Fruit fly (Drosophila melanogaster) whole organism, embryonic: ENCODE results near the gene CG13694.
A peak's percentile ranks its signal among the peaks of the same experiment; 100 is the strongest.

Experiments
- ATbp ChIP-seq: fragments of 200-800 bp; sonication (Bioruptor generic); optimal IDR thresholded peaks from 2 replicates; lab custom pipeline; 2017; ENCODE audit warnings: missing biosample characterization, mild to moderate bottlenecking, missing genetic modification characterization, missing genetic modification reagents
- Bgb ChIP-seq: fragments of 200-800 bp; sonication (Bioruptor generic); IDR thresholded peaks from 2 replicates; pipeline ENCODE4 v1.3.6; 2022; ENCODE audit warnings: missing biosample characterization, missing genetic modification characterization; ENCODE audit not compliant: partially characterized antibody
- CG10147 ChIP-seq: fragments of 200-800 bp; sonication (Bioruptor generic); optimal IDR thresholded peaks from 2 replicates; lab custom pipeline; 2019; ENCODE audit warnings: missing biosample characterization, mild to moderate bottlenecking, missing genetic modification characterization, moderate library complexity
- CG12219 ChIP-seq: fragments of 200-800 bp; sonication (Bioruptor generic); optimal IDR thresholded peaks from 3 replicates; lab custom pipeline; 2018; ENCODE audit warnings: missing biosample characterization, mild to moderate bottlenecking, missing genetic modification characterization
- CG12236 ChIP-seq: fragments of 200-800 bp; sonication (Bioruptor generic); optimal IDR thresholded peaks from 2 replicates; lab custom pipeline; 2016; ENCODE audit warnings: missing biosample characterization, missing genetic modification characterization
- CG12391 ChIP-seq: fragments of 200-800 bp; sonication (Bioruptor generic); optimal IDR thresholded peaks from 3 replicates; lab custom pipeline; 2018; ENCODE audit warnings: missing biosample characterization, mild to moderate bottlenecking, missing genetic modification characterization, moderate library complexity
- CG13287 ChIP-seq: fragments of 200-800 bp; sonication (Bioruptor generic); IDR thresholded peaks from 2 replicates; pipeline ENCODE4 v1.3.6; 2022; ENCODE audit warnings: missing biosample characterization, missing genetic modification characterization; ENCODE audit not compliant: partially characterized antibody
- CG13424 ChIP-seq: fragments of 200-800 bp; sonication (Bioruptor generic); optimal IDR thresholded peaks from 2 replicates; lab custom pipeline; 2019; ENCODE audit warnings: missing biosample characterization, mild to moderate bottlenecking, missing genetic modification characterization, moderate library complexity
- CG14667 ChIP-seq: fragments of 200-800 bp; sonication (Bioruptor generic); IDR thresholded peaks from 2 replicates; pipeline ENCODE4 v1.3.6; 2022; ENCODE audit warnings: missing biosample characterization, missing genetic modification characterization
- CG1603 ChIP-seq: fragments of 200-800 bp; sonication (Bioruptor generic); optimal IDR thresholded peaks from 2 replicates; lab custom pipeline; 2019; ENCODE audit warnings: missing biosample characterization, mild to moderate bottlenecking, missing genetic modification characterization, moderate library complexity
- CG3065 ChIP-seq: fragments of 200-800 bp; sonication (Bioruptor generic); optimal IDR thresholded peaks from 2 replicates; lab custom pipeline; 2016; ENCODE audit warnings: missing biosample characterization, missing genetic modification characterization
- CG31441 ChIP-seq: fragments of 200-800 bp; sonication (Bioruptor generic); IDR thresholded peaks from 2 replicates; pipeline ENCODE4 v1.3.6; 2022; ENCODE audit warnings: missing biosample characterization, missing genetic modification characterization
- CG3838 ChIP-seq: fragments of 200-800 bp; sonication (Bioruptor generic); optimal IDR thresholded peaks from 3 replicates; lab custom pipeline; 2016; ENCODE audit warnings: missing biosample characterization, missing genetic modification characterization
- CG4730 ChIP-seq: fragments of 200-800 bp; sonication (Bioruptor generic); IDR thresholded peaks from 2 replicates; pipeline ENCODE4 v1.3.6; 2022; ENCODE audit warnings: missing biosample characterization, missing genetic modification characterization
- CG5245 ChIP-seq: fragments of 200-800 bp; sonication (Bioruptor generic); optimal IDR thresholded peaks from 3 replicates; lab custom pipeline; 2016; ENCODE audit warnings: missing biosample characterization, missing genetic modification characterization
- CG5953 ChIP-seq: fragments of 200-800 bp; sonication (Bioruptor generic); IDR thresholded peaks from 2 replicates; pipeline ENCODE4 v1.3.6; 2022; ENCODE audit warnings: missing biosample characterization, missing genetic modification characterization
- CG6765 ChIP-seq: fragments of 200-800 bp; sonication (Bioruptor generic); optimal IDR thresholded peaks from 3 replicates; lab custom pipeline; 2017; ENCODE audit warnings: missing biosample characterization, mild to moderate bottlenecking, missing genetic modification characterization
- CG6791 ChIP-seq: fragments of 200-800 bp; sonication (Bioruptor generic); IDR thresholded peaks from 3 replicates; pipeline ENCODE4 v1.3.6; 2022; ENCODE audit warnings: missing biosample characterization, missing genetic modification characterization; ENCODE audit not compliant: partially characterized antibody
- CG8089 ChIP-seq: fragments of 200-800 bp; sonication (Bioruptor generic); optimal IDR thresholded peaks from 3 replicates; lab custom pipeline; 2016; ENCODE audit warnings: missing biosample characterization, missing genetic modification characterization
- Camta ChIP-seq: fragments of 200-800 bp; sonication (Bioruptor generic); optimal IDR thresholded peaks from 2 replicates; lab custom pipeline; 2016; ENCODE audit warnings: missing biosample characterization, missing genetic modification characterization
- CrebB ChIP-seq: fragments of 200-800 bp; sonication (Bioruptor generic); optimal IDR thresholded peaks from 3 replicates; lab custom pipeline; 2018; ENCODE audit warnings: missing biosample characterization, mild to moderate bottlenecking, missing genetic modification characterization
- Dll ChIP-seq: fragments of 200-800 bp; sonication (Bioruptor generic); IDR thresholded peaks from 4 replicates; pipeline ENCODE4 v1.3.6; 2022; ENCODE audit warnings: missing biosample characterization, missing genetic modification characterization; ENCODE audit not compliant: partially characterized antibody
- E2f2 ChIP-seq: fragments of 200-800 bp; sonication (Bioruptor generic); IDR thresholded peaks from 2 replicates; pipeline ENCODE4 v1.3.6; 2022; ENCODE audit warnings: missing biosample characterization, missing genetic modification characterization
- Jarid2 ChIP-seq: fragments of 200-800 bp; sonication (Bioruptor generic); optimal IDR thresholded peaks from 3 replicates; lab custom pipeline; 2017; ENCODE audit warnings: mild to moderate bottlenecking, missing biosample characterization, missing genetic modification reagents, missing genetic modification characterization
- MBD-R2 ChIP-seq: fragments of 200-800 bp; sonication (Bioruptor generic); IDR thresholded peaks from 2 replicates; pipeline ENCODE4 v1.3.6; 2022; ENCODE audit warnings: missing biosample characterization, missing genetic modification characterization
- MESR4 ChIP-seq: fragments of 200-800 bp; sonication (Bioruptor generic); optimal IDR thresholded peaks from 2 replicates; lab custom pipeline; 2018; ENCODE audit warnings: missing biosample characterization, mild to moderate bottlenecking, missing genetic modification characterization, moderate library complexity
- Mad ChIP-seq: fragments of 200-800 bp; sonication (Bioruptor generic); optimal IDR thresholded peaks from 2 replicates; lab custom pipeline; 2016; ENCODE audit warnings: missing biosample characterization, missing genetic modification characterization
- NC2α ChIP-seq: fragments of 200-800 bp; sonication (Bioruptor generic); optimal IDR thresholded peaks from 2 replicates; lab custom pipeline; 2016; ENCODE audit warnings: missing biosample characterization, missing genetic modification characterization
- Spps ChIP-seq: fragments of 200-800 bp; sonication (Bioruptor generic); optimal IDR thresholded peaks from 2 replicates; lab custom pipeline; 2018; ENCODE audit warnings: missing biosample characterization, mild to moderate bottlenecking, missing genetic modification characterization
- ap ChIP-seq: fragments of 200-800 bp; sonication (Bioruptor generic); IDR thresholded peaks from 2 replicates; pipeline ENCODE4 v1.3.6; 2022; ENCODE audit warnings: missing biosample characterization, missing genetic modification characterization
- caup ChIP-seq: fragments of 200-800 bp; sonication (Bioruptor generic); optimal IDR thresholded peaks from 3 replicates; lab custom pipeline; 2017; ENCODE audit warnings: missing biosample characterization, mild to moderate bottlenecking, missing genetic modification characterization, moderate library complexity; ENCODE audit not compliant: severe bottlenecking
- chif ChIP-seq, 2 experiments: fragments of 200-800 bp; sonication (Bioruptor generic); optimal IDR thresholded peaks; 3 replicates each; lab custom pipeline; 2016; ENCODE audit warnings: missing biosample characterization in 2 of 2, missing genetic modification characterization in 2 of 2
- dysf ChIP-seq: fragments of 200-800 bp; sonication (Bioruptor generic); IDR thresholded peaks from 3 replicates; pipeline ENCODE4 v1.3.6; 2022; ENCODE audit warnings: missing biosample characterization, missing genetic modification characterization
- ems ChIP-seq: fragments of 200-800 bp; sonication (Bioruptor generic); optimal IDR thresholded peaks from 3 replicates; lab custom pipeline; 2016; ENCODE audit warnings: missing biosample characterization, missing genetic modification characterization
- en ChIP-seq: fragments of 200-800 bp; sonication (Bioruptor generic); optimal IDR thresholded peaks from 2 replicates; lab custom pipeline; 2016; ENCODE audit warnings: missing biosample characterization, missing genetic modification characterization
- fd96Cb ChIP-seq: fragments of 200-800 bp; sonication (Bioruptor generic); optimal IDR thresholded peaks from 2 replicates; lab custom pipeline; 2018; ENCODE audit warnings: missing biosample characterization, mild to moderate bottlenecking, missing genetic modification characterization, moderate library complexity
- gcm ChIP-seq: fragments of 200-800 bp; sonication (Bioruptor generic); optimal IDR thresholded peaks from 2 replicates; lab custom pipeline; 2019; ENCODE audit warnings: missing biosample characterization, mild to moderate bottlenecking, missing genetic modification characterization, moderate library complexity
- grn ChIP-seq: fragments of 200-800 bp; sonication (Bioruptor generic); optimal IDR thresholded peaks from 3 replicates; lab custom pipeline; 2017; ENCODE audit warnings: missing biosample characterization, missing genetic modification characterization
- kah ChIP-seq: fragments of 200-800 bp; sonication (Bioruptor generic); optimal IDR thresholded peaks from 2 replicates; lab custom pipeline; 2018; ENCODE audit warnings: missing biosample characterization, mild to moderate bottlenecking, missing genetic modification characterization
- klu ChIP-seq: fragments of 200-800 bp; sonication (Bioruptor generic); IDR thresholded peaks from 2 replicates; pipeline ENCODE4 v1.3.6; 2022; ENCODE audit warnings: missing biosample characterization, missing genetic modification characterization
- nerfin-2 ChIP-seq: fragments of 200-800 bp; sonication (Bioruptor generic); IDR thresholded peaks from 2 replicates; pipeline ENCODE4 v1.3.6; 2022; ENCODE audit warnings: missing biosample characterization, missing genetic modification characterization; ENCODE audit not compliant: partially characterized antibody
- org-1 ChIP-seq: fragments of 200-800 bp; sonication (Bioruptor generic); optimal IDR thresholded peaks from 2 replicates; lab custom pipeline; 2017; ENCODE audit warnings: missing biosample characterization, missing genetic modification characterization
- peb ChIP-seq: fragments of 200-800 bp; sonication (Bioruptor generic); IDR thresholded peaks from 2 replicates; pipeline ENCODE4 v1.3.6; 2022; ENCODE audit warnings: missing biosample characterization, missing genetic modification characterization
- pho ChIP-seq: fragments of 200-800 bp; sonication (Bioruptor generic); optimal IDR thresholded peaks from 2 replicates; lab custom pipeline; 2016; ENCODE audit warnings: missing biosample characterization, missing genetic modification characterization
- pros ChIP-seq: fragments of 200-800 bp; sonication (Bioruptor generic); optimal IDR thresholded peaks from 3 replicates; lab custom pipeline; 2019; ENCODE audit warnings: missing biosample characterization, mild to moderate bottlenecking, missing genetic modification characterization, moderate library complexity
- salm ChIP-seq: fragments of 200-800 bp; sonication (Bioruptor generic); optimal IDR thresholded peaks from 2 replicates; lab custom pipeline; 2018; ENCODE audit warnings: missing biosample characterization, mild to moderate bottlenecking, missing genetic modification characterization
- stc ChIP-seq: fragments of 200-800 bp; sonication (Bioruptor generic); IDR thresholded peaks from 2 replicates; pipeline ENCODE4 v1.3.6; 2022; ENCODE audit warnings: missing biosample characterization, missing genetic modification characterization
- tgo ChIP-seq: fragments of 200-800 bp; sonication (Bioruptor generic); IDR thresholded peaks from 3 replicates; pipeline ENCODE4 v1.3.6; 2022; ENCODE audit warnings: missing biosample characterization, missing genetic modification characterization
- trem ChIP-seq: fragments of 200-800 bp; optimal IDR thresholded peaks from 3 replicates; lab custom pipeline; 2019; ENCODE audit warnings: missing biosample characterization, mild to moderate bottlenecking, missing genetic modification characterization, moderate library complexity
- vnd ChIP-seq: fragments of 200-800 bp; sonication (Bioruptor generic); IDR thresholded peaks from 3 replicates; pipeline ENCODE4 v1.3.6; 2022; ENCODE audit warnings: missing biosample characterization, missing genetic modification characterization; ENCODE audit not compliant: partially characterized antibody
- zf30C ChIP-seq: fragments of 200-800 bp; sonication (Bioruptor generic); optimal IDR thresholded peaks from 3 replicates; lab custom pipeline; 2018; ENCODE audit warnings: missing biosample characterization, mild to moderate bottlenecking, missing genetic modification characterization

Gene CG13694

DNA sequence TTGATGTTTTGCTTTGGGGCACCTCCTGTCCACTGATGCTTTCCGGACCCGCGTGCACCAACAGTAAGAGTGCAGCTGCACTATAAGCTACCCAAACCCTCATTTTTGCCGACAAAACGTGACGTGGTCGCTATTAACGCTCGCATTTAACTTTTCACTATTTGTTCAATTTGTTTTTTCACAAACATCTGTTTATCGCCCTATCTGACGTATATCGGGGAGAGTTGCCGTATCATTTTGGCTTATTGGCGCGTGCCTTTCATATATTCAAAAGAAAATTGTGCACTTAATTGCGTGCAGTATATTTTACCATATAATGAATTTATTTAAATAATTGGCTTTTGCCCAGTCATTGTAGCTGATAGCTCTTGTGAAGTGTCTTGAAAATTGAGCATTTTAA lies 9.7 kb downstream of the CG13694 start, which contains the start of the genes Nhe1 and Sam-S (continued):
- TF ChIP-seq fd96Cb = no peak
- TF ChIP-seq klu (GFP tag; lab: Robert Waterston, UW) = no peak
- TF ChIP-seq pros = no peak
- TF ChIP-seq grn (GFP tag; lab: Kevin White, UChicago) = no peak
- TF ChIP-seq peb (GFP tag; lab: Robert Waterston, UW) = no peak
- TF ChIP-seq CG12236 (GFP tag; lab: Kevin White, UChicago) = no peak
- TF ChIP-seq CG4730 = no peak
- TF ChIP-seq CG6765 = no peak
- TF ChIP-seq CG13287 (GFP tag; lab: Robert Waterston, UW) = peak; percentile 54
- TF ChIP-seq kah (GFP tag; lab: Kevin White, UChicago) = no peak
- TF ChIP-seq CG3065 (GFP tag; lab: Kevin White, UChicago) = no peak
- no peak for TF ChIP-seq ap (GFP tag; lab: Robert Waterston, UW)
- TF ChIP-seq dysf (GFP tag; lab: Robert Waterston, UW) = no peak
- no peak for TF ChIP-seq ATbp
- TF ChIP-seq zf30C (GFP tag; lab: Kevin White, UChicago) = no peak
- no peak for TF ChIP-seq NC2α
- TF ChIP-seq CG10147 (GFP tag; lab: Kevin White, UChicago) = no peak
- TF ChIP-seq tgo (GFP tag; lab: Robert Waterston, UW) = no peak
- TF ChIP-seq CG31441 (GFP tag; lab: Robert Waterston, UW) = no peak
- no peak for TF ChIP-seq Jarid2 (GFP tag; lab: Kevin White, UChicago)
- no peak for TF ChIP-seq Camta (GFP tag; lab: Kevin White, UChicago)
- no peak for TF ChIP-seq pho (GFP tag; lab: Kevin White, UChicago)
- no peak for TF ChIP-seq chif (GFP tag; optimal IDR thresholded peaks at IDR 0.05; lab: Kevin White, UChicago)
- no peak for TF ChIP-seq CG3838 (GFP tag; lab: Kevin White, UChicago)
- no peak for TF ChIP-seq CG5245 (GFP tag; lab: Kevin White, UChicago)
- TF ChIP-seq vnd = no peak
- no peak for TF ChIP-seq Mad (GFP tag; lab: Kevin White, UChicago)
- TF ChIP-seq Dll = peak; percentile 43; the same call in 1 of the 4 replicates
- no peak for TF ChIP-seq stc (GFP tag; lab: Robert Waterston, UW)
- TF ChIP-seq Bgb = 0 out of 2 replicates have a peak, but pooled peaks have one; percentile 10
- TF ChIP-seq Spps (tag; lab: Kevin White, UChicago) = no peak
- no peak for TF ChIP-seq CG14667 (GFP tag; lab: Robert Waterston, UW)
- no peak for TF ChIP-seq salm
- TF ChIP-seq CG1603 (tag; lab: Kevin White, UChicago) = peak; percentile 8
- TF ChIP-seq E2f2 (GFP tag; lab: Robert Waterston, UW) = peak; percentile 89
- TF ChIP-seq nerfin-2 (GFP tag; lab: Robert Waterston, UW) = 0 out of 2 replicates have a peak, but pooled peaks have one; percentile 39
- TF ChIP-seq org-1 = no peak
- TF ChIP-seq MESR4 (GFP tag; lab: Kevin White, UChicago) = peak; percentile 83
- 0 out of 3 replicates have a peak, but pooled peaks have one; percentile 27 for TF ChIP-seq CG6791
- peak; percentile 9 for TF ChIP-seq trem (tag; lab: Kevin White, UChicago)
- TF ChIP-seq CG12219 (GFP tag; lab: Kevin White, UChicago) = no peak
- peak; percentile 44; the same call in 1 of the 2 replicates for TF ChIP-seq MBD-R2 (GFP tag; lab: Robert Waterston, UW)
- no peak for TF ChIP-seq CrebB (tag; lab: Kevin White, UChicago)
- TF ChIP-seq CG5953 (GFP tag; lab: Robert Waterston, UW) = no peak
- no peak for TF ChIP-seq ems (GFP tag; lab: Kevin White, UChicago)
- TF ChIP-seq CG8089 (GFP tag; lab: Kevin White, UChicago) = no peak
- TF ChIP-seq gcm (GFP tag; lab: Kevin White, UChicago) = no peak
- TF ChIP-seq CG12391 (tag; lab: Kevin White, UChicago) = no peak
- no peak for TF ChIP-seq caup (GFP tag; lab: Kevin White, UChicago)
- no peak for TF ChIP-seq CG13424 (tag; lab: Kevin White, UChicago)
- TF ChIP-seq en = no peak
